Fruit fly (Drosophila melanogaster) whole organism, embryonic: Measurements from ENCODE around the gene mRpS2.

Source experiments
- ATbp ChIP-seq: fragments of 200-800 bp; sonication (Bioruptor generic); optimal IDR thresholded peaks from 2 replicates; lab custom pipeline; 2017; ENCODE audit warnings: missing biosample characterization, mild to moderate bottlenecking, missing genetic modification characterization, missing genetic modification reagents
- B-H2 ChIP-seq: fragments of 200-800 bp; sonication (Bioruptor generic); optimal IDR thresholded peaks from 2 replicates; lab custom pipeline; 2018; ENCODE audit warnings: missing biosample characterization, mild to moderate bottlenecking, missing genetic modification characterization
- BEAF-32 ChIP-seq: fragments of 200-800 bp; sonication (Bioruptor generic); optimal IDR thresholded peaks from 3 replicates; lab custom pipeline; 2017; ENCODE audit warnings: missing biosample characterization, missing genetic modification characterization, mild to moderate bottlenecking, moderate library complexity, missing genetic modification reagents
- BtbVII ChIP-seq: fragments of 200-800 bp; sonication (Bioruptor generic); optimal IDR thresholded peaks from 3 replicates; lab custom pipeline; 2017; ENCODE audit warnings: missing biosample characterization, mild to moderate bottlenecking, missing genetic modification characterization
- CG10654 ChIP-seq: fragments of 200-800 bp; sonication (Bioruptor generic); optimal IDR thresholded peaks from 2 replicates; lab custom pipeline; 2016; ENCODE audit warnings: missing biosample characterization, missing genetic modification characterization
- CG12071 ChIP-seq: fragments of 200-800 bp; sonication (Bioruptor generic); optimal IDR thresholded peaks from 3 replicates; lab custom pipeline; 2018; ENCODE audit warnings: missing biosample characterization, mild to moderate bottlenecking, missing genetic modification characterization
- CG1233 ChIP-seq: fragments of 200-800 bp; sonication (Bioruptor generic); optimal IDR thresholded peaks from 4 replicates; lab custom pipeline; 2018; ENCODE audit warnings: missing biosample characterization, mild to moderate bottlenecking, missing genetic modification characterization
- CG12659 ChIP-seq: fragments of 200-800 bp; sonication (Bioruptor generic); optimal IDR thresholded peaks from 3 replicates; lab custom pipeline; 2017; ENCODE audit warnings: mild to moderate bottlenecking, missing biosample characterization, missing genetic modification reagents, missing genetic modification characterization
- CG13296 ChIP-seq: fragments of 200-800 bp; sonication (Bioruptor generic); optimal IDR thresholded peaks from 3 replicates; lab custom pipeline; 2018; ENCODE audit warnings: missing biosample characterization, mild to moderate bottlenecking, missing genetic modification characterization
- CG13424 ChIP-seq: fragments of 200-800 bp; sonication (Bioruptor generic); optimal IDR thresholded peaks from 2 replicates; lab custom pipeline; 2019; ENCODE audit warnings: missing biosample characterization, mild to moderate bottlenecking, missing genetic modification characterization, moderate library complexity
- CG15479 ChIP-seq: fragments of 200-800 bp; sonication (Bioruptor generic); optimal IDR thresholded peaks from 3 replicates; lab custom pipeline; 2019; ENCODE audit warnings: missing biosample characterization, mild to moderate bottlenecking, missing genetic modification characterization, moderate library complexity
- CG17359 ChIP-seq: fragments of 200-800 bp; sonication (Bioruptor generic); optimal IDR thresholded peaks from 3 replicates; lab custom pipeline; 2018; ENCODE audit warnings: missing biosample characterization, mild to moderate bottlenecking, missing genetic modification characterization, moderate library complexity
- CG2889 ChIP-seq: fragments of 200-800 bp; sonication (Bioruptor generic); IDR thresholded peaks from 3 replicates; pipeline ENCODE4 v1.3.6; 2022; ENCODE audit warnings: missing biosample characterization, missing genetic modification characterization
- CG34376 ChIP-seq: fragments of 200-800 bp; sonication (Bioruptor generic); optimal IDR thresholded peaks from 2 replicates; lab custom pipeline; 2018; ENCODE audit warnings: missing biosample characterization, mild to moderate bottlenecking, missing genetic modification characterization
- CG5245 ChIP-seq: fragments of 200-800 bp; sonication (Bioruptor generic); optimal IDR thresholded peaks from 3 replicates; lab custom pipeline; 2016; ENCODE audit warnings: missing biosample characterization, missing genetic modification characterization
- CG7987 ChIP-seq: fragments of 200-800 bp; sonication (Bioruptor generic); optimal IDR thresholded peaks from 2 replicates; lab custom pipeline; 2018; ENCODE audit warnings: missing biosample characterization, mild to moderate bottlenecking, missing genetic modification characterization, moderate library complexity
- CG8281 ChIP-seq: fragments of 200-800 bp; sonication (Bioruptor generic); optimal IDR thresholded peaks from 2 replicates; lab custom pipeline; 2018; ENCODE audit warnings: missing biosample characterization, mild to moderate bottlenecking, missing genetic modification characterization, moderate library complexity
- CG8924 ChIP-seq: fragments of 200-800 bp; optimal IDR thresholded peaks from 3 replicates; lab custom pipeline; 2019; ENCODE audit warnings: missing biosample characterization, mild to moderate bottlenecking, missing genetic modification characterization, moderate library complexity
- Fer1 ChIP-seq: fragments of 200-800 bp; sonication (Bioruptor generic); optimal IDR thresholded peaks from 2 replicates; lab custom pipeline; 2017; ENCODE audit warnings: missing biosample characterization, mild to moderate bottlenecking, missing genetic modification characterization
- Fer3 ChIP-seq: fragments of 200-800 bp; sonication (Bioruptor generic); optimal IDR thresholded peaks from 2 replicates; lab custom pipeline; 2018; ENCODE audit warnings: missing biosample characterization, mild to moderate bottlenecking, missing genetic modification characterization, moderate library complexity
- Gug ChIP-seq: fragments of 200-800 bp; sonication (Bioruptor generic); IDR thresholded peaks from 4 replicates; pipeline ENCODE4 v1.3.6; 2022; ENCODE audit warnings: missing biosample characterization, missing genetic modification characterization
- Hmr ChIP-seq: fragments of 200-800 bp; sonication (Bioruptor generic); optimal IDR thresholded peaks from 3 replicates; lab custom pipeline; 2017; ENCODE audit warnings: mild to moderate bottlenecking, missing biosample characterization, missing genetic modification reagents, missing genetic modification characterization
- Med ChIP-seq: fragments of 200-800 bp; sonication (Bioruptor generic); peaks from one replicate; lab custom pipeline; 2016; ENCODE audit warnings: missing biosample characterization, missing genetic modification characterization, mild to moderate bottlenecking, inconsistent platforms, moderate library complexity
- Meics ChIP-seq: fragments of 200-800 bp; sonication (Bioruptor generic); optimal IDR thresholded peaks from 2 replicates; lab custom pipeline; 2017; ENCODE audit warnings: missing biosample characterization, mild to moderate bottlenecking, missing genetic modification characterization
- Mrtf ChIP-seq: fragments of 200-800 bp; sonication (Bioruptor generic); IDR thresholded peaks from 3 replicates; pipeline ENCODE4 v1.3.6; 2022; ENCODE audit warnings: missing biosample characterization, missing genetic modification characterization
- Nf-YB ChIP-seq: fragments of 200-800 bp; sonication (Bioruptor generic); optimal IDR thresholded peaks from 3 replicates; lab custom pipeline; 2019; ENCODE audit warnings: missing biosample characterization, mild to moderate bottlenecking, missing genetic modification characterization, moderate library complexity
- Sox100B ChIP-seq: fragments of 200-800 bp; sonication (Bioruptor generic); optimal IDR thresholded peaks from 3 replicates; lab custom pipeline; 2018; ENCODE audit warnings: missing biosample characterization, mild to moderate bottlenecking, missing genetic modification characterization
- Xrp1 ChIP-seq: fragments of 200-800 bp; sonication (Bioruptor generic); IDR thresholded peaks from 2 replicates; pipeline ENCODE4 v1.3.6; 2022; ENCODE audit warnings: missing biosample characterization, missing genetic modification characterization
- bowl ChIP-seq: fragments of 200-800 bp; sonication (Bioruptor generic); IDR thresholded peaks from 2 replicates; pipeline ENCODE4 v1.3.6; 2022; ENCODE audit warnings: missing biosample characterization, missing genetic modification characterization
- caup ChIP-seq: fragments of 200-800 bp; sonication (Bioruptor generic); optimal IDR thresholded peaks from 3 replicates; lab custom pipeline; 2017; ENCODE audit warnings: missing biosample characterization, mild to moderate bottlenecking, missing genetic modification characterization, moderate library complexity; ENCODE audit not compliant: severe bottlenecking
- chif ChIP-seq, 2 experiments: fragments of 200-800 bp; sonication (Bioruptor generic); optimal IDR thresholded peaks; 3 replicates each; lab custom pipeline; 2016; ENCODE audit warnings: missing biosample characterization in 2 of 2, missing genetic modification characterization in 2 of 2
- eyg ChIP-seq: fragments of 200-800 bp; sonication (Bioruptor generic); optimal IDR thresholded peaks from 3 replicates; lab custom pipeline; 2016; ENCODE audit warnings: missing biosample characterization, missing genetic modification characterization
- ftz-f1 ChIP-seq: fragments of 200-800 bp; sonication (Bioruptor generic); optimal IDR thresholded peaks from 2 replicates; lab custom pipeline; 2016; ENCODE audit warnings: missing biosample characterization, missing genetic modification characterization
- inv ChIP-seq: fragments of 200-800 bp; sonication (Bioruptor generic); IDR thresholded peaks from 2 replicates; pipeline ENCODE4 v1.3.6; 2022; ENCODE audit warnings: missing biosample characterization, missing genetic modification characterization; ENCODE audit not compliant: partially characterized antibody
- mirr ChIP-seq: fragments of 200-800 bp; sonication (Bioruptor generic); optimal IDR thresholded peaks from 3 replicates; lab custom pipeline; 2018; ENCODE audit warnings: missing biosample characterization, mild to moderate bottlenecking, missing genetic modification characterization
- nau ChIP-seq: fragments of 200-800 bp; sonication (Bioruptor generic); optimal IDR thresholded peaks from 3 replicates; lab custom pipeline; 2017; ENCODE audit warnings: missing biosample characterization, mild to moderate bottlenecking, missing genetic modification characterization, missing genetic modification reagents
- odd ChIP-seq: fragments of 200-800 bp; sonication (Bioruptor generic); optimal IDR thresholded peaks from 2 replicates; lab custom pipeline; 2017; ENCODE audit warnings: missing biosample characterization, mild to moderate bottlenecking, missing genetic modification characterization
- onecut ChIP-seq: fragments of 200-800 bp; sonication (Bioruptor generic); IDR thresholded peaks from 2 replicates; pipeline ENCODE4 v1.3.6; 2022; ENCODE audit warnings: missing biosample characterization, missing genetic modification characterization
- pan ChIP-seq, 4 experiments: fragments of >200 bp in 3 of 4; fragments of 200-800 bp in 1 of 4; sonication (Bioruptor generic) in 1 of 4; optimal IDR thresholded peaks in 3 of 4; IDR thresholded peaks in 1 of 4; 2 replicates each; pipeline versions ENCODE4 v1.3.6 to Lab custom; 2017 to 2022; ENCODE audit warnings: missing biosample characterization in 2 of 4, missing genetic modification characterization in 2 of 4, mixed read lengths in 1 of 4
- schlank ChIP-seq: fragments of 200-800 bp; sonication (Bioruptor generic); optimal IDR thresholded peaks from 2 replicates; lab custom pipeline; 2018; ENCODE audit warnings: missing biosample characterization, mild to moderate bottlenecking, missing genetic modification characterization
- scrt ChIP-seq: fragments of 200-800 bp; sonication (Bioruptor generic); optimal IDR thresholded peaks from 2 replicates; lab custom pipeline; 2018; ENCODE audit warnings: missing biosample characterization, mild to moderate bottlenecking, missing genetic modification characterization, moderate library complexity
- sens ChIP-seq: fragments of 200-800 bp; sonication (Bioruptor generic); peaks from one replicate; lab custom pipeline; 2016; ENCODE audit warnings: missing biosample characterization, missing genetic modification characterization
- sima ChIP-seq: fragments of 200-800 bp; sonication (Bioruptor generic); optimal IDR thresholded peaks from 2 replicates; lab custom pipeline; 2016; ENCODE audit warnings: missing biosample characterization, missing genetic modification characterization
- so ChIP-seq: fragments of 200-800 bp; sonication (Bioruptor generic); IDR thresholded peaks from 3 replicates; pipeline ENCODE4 v1.3.6; 2022; ENCODE audit warnings: missing biosample characterization, missing genetic modification characterization
- sob ChIP-seq: fragments of 200-800 bp; sonication (Bioruptor generic); IDR thresholded peaks from 2 replicates; pipeline ENCODE4 v1.3.6; 2022; ENCODE audit warnings: missing biosample characterization, missing genetic modification characterization
- trem ChIP-seq: fragments of 200-800 bp; optimal IDR thresholded peaks from 3 replicates; lab custom pipeline; 2019; ENCODE audit warnings: missing biosample characterization, mild to moderate bottlenecking, missing genetic modification characterization, moderate library complexity
- vnd ChIP-seq: fragments of 200-800 bp; sonication (Bioruptor generic); IDR thresholded peaks from 3 replicates; pipeline ENCODE4 v1.3.6; 2022; ENCODE audit warnings: missing biosample characterization, missing genetic modification characterization; ENCODE audit not compliant: partially characterized antibody
- zen2 ChIP-seq: fragments of 200-800 bp; sonication (Bioruptor generic); IDR thresholded peaks from 3 replicates; pipeline ENCODE4 v1.3.6; 2022; ENCODE audit warnings: missing biosample characterization, missing genetic modification characterization; ENCODE audit not compliant: partially characterized antibody
- zfh1 ChIP-seq: fragments of 200-800 bp; sonication (Bioruptor generic); IDR thresholded peaks from 3 replicates; pipeline ENCODE4 v1.3.6; 2022; ENCODE audit warnings: missing biosample characterization, missing genetic modification characterization

Gene mRpS2

DNA sequence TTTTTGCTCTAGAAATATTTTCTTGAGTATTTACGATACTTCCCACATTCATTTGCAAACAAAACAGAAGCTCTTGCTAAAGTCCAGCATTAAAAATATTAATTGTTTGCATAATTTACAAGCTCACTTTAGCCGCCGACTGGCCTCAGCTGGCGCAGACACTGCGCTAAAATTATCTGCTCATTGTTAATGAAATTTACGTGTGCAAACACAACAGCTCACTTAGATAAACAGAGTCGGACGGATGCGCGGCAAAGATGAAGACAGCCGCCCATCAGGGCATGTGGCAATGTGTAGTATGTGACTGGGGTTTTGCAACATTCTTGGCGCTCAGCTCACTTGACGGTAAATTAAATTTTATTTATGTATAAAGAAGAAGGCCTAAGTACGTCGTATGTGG, 21.2 kb downstream of the mRpS2 start:
- 0 out of 3 replicates have a peak, but pooled peaks have one; percentile 50 for TF ChIP-seq so
- TF ChIP-seq nau (GFP tag; lab: Kevin White, UChicago): no peak
- peak; percentile 47 for TF ChIP-seq caup (GFP tag; lab: Kevin White, UChicago)
- peak; percentile 19 for TF ChIP-seq CG13424 (tag; lab: Kevin White, UChicago)
- no peak for TF ChIP-seq CG10654 (GFP tag; lab: Kevin White, UChicago)
- peak; percentile 36 for TF ChIP-seq Fer3 (tag; lab: Kevin White, UChicago)
- peak; percentile 46 for TF ChIP-seq BtbVII
- peak; percentile 31 for TF ChIP-seq scrt (GFP tag; lab: Kevin White, UChicago)
- TF ChIP-seq Nf-YB (GFP tag; lab: Kevin White, UChicago): no peak
- TF ChIP-seq CG12071 (GFP tag; lab: Kevin White, UChicago): peak; percentile 55
- TF ChIP-seq schlank (tag; lab: Kevin White, UChicago): peak; percentile 56
- no peak for TF ChIP-seq Gug (GFP tag; lab: Robert Waterston, UW)
- TF ChIP-seq Meics (GFP tag; lab: Kevin White, UChicago): peak; percentile 41
- TF ChIP-seq CG34376 (GFP tag; lab: Kevin White, UChicago): peak; percentile 9
- peak; percentile 70 for TF ChIP-seq CG7987 (GFP tag; lab: Kevin White, UChicago)
- no peak for TF ChIP-seq zen2
- no peak for TF ChIP-seq sima (GFP tag; lab: Kevin White, UChicago)
- TF ChIP-seq trem (tag; lab: Kevin White, UChicago): no peak
- TF ChIP-seq CG13296 (GFP tag; lab: Kevin White, UChicago): peak; percentile 77
- peak; percentile 60 for TF ChIP-seq Hmr (GFP tag; lab: Kevin White, UChicago)
- TF ChIP-seq CG15479 (GFP tag; lab: Kevin White, UChicago): peak; percentile 71
- TF ChIP-seq zfh1 (GFP tag; lab: Robert Waterston, UW): no peak
- peak; percentile 3 for TF ChIP-seq ATbp (GFP tag; lab: Kevin White, UChicago)
- TF ChIP-seq BEAF-32 (GFP tag; lab: Kevin White, UChicago): no peak
- peak; percentile 74 for TF ChIP-seq sens (GFP tag; lab: Kevin White, UChicago)
- no peak for TF ChIP-seq chif (GFP tag; optimal IDR thresholded peaks at IDR 0.05; lab: Kevin White, UChicago)
- TF ChIP-seq CG5245 (GFP tag; lab: Kevin White, UChicago): no peak
- no peak for TF ChIP-seq inv
- peak; percentile 55 for TF ChIP-seq B-H2 (GFP tag; lab: Kevin White, UChicago)
- TF ChIP-seq CG2889 (GFP tag; lab: Robert Waterston, UW): no peak
- no peak for TF ChIP-seq vnd
- peak; percentile 61 for TF ChIP-seq mirr (GFP tag; lab: Kevin White, UChicago)
- no peak for TF ChIP-seq bowl
- TF ChIP-seq CG12659 (GFP tag; lab: Kevin White, UChicago): peak; percentile 17
- no peak for TF ChIP-seq pan (optimal IDR thresholded peaks at IDR 0.05; lab: Kevin White, UChicago)
- peak in 1 of 2 experiments; percentile 43 for TF ChIP-seq pan (GFP tag; optimal IDR thresholded peaks at IDR 0.05 in 1 of 2, IDR thresholded peaks at IDR 0.05 in 1 of 2)
- peak; percentile 20 for TF ChIP-seq CG1233 (GFP tag; lab: Kevin White, UChicago)
- TF ChIP-seq odd (GFP tag; lab: Kevin White, UChicago): peak; percentile 22
- no peak for TF ChIP-seq eyg (GFP tag; lab: Kevin White, UChicago)
- no peak for TF ChIP-seq CG8924 (tag; lab: Kevin White, UChicago)
- peak; percentile 69 for TF ChIP-seq Fer1 (GFP tag; lab: Kevin White, UChicago)
- peak; percentile 14; the same call in 1 of the 2 replicates for TF ChIP-seq sob (GFP tag; lab: Robert Waterston, UW)
- TF ChIP-seq Med (GFP tag; lab: Kevin White, UChicago): peak; percentile 64
- TF ChIP-seq CG8281: peak; percentile 2
- no peak for TF ChIP-seq ftz-f1 (GFP tag; lab: Kevin White, UChicago)
- TF ChIP-seq onecut (GFP tag; lab: Robert Waterston, UW): no peak
- TF ChIP-seq CG17359 (tag; lab: Kevin White, UChicago): peak; percentile 22
- TF ChIP-seq Sox100B (GFP tag; lab: Kevin White, UChicago): peak; percentile 12
- 0 out of 2 replicates have a peak, but pooled peaks have one; percentile 16 for TF ChIP-seq Xrp1 (GFP tag; lab: Robert Waterston, UW)
- no peak for TF ChIP-seq Mrtf (GFP tag; lab: Robert Waterston, UW)
